Worm (Caenorhabditis elegans): Measurements from ENCODE around the gene F08H9.3.
A peak's percentile ranks its signal among the peaks of the same experiment; 100 is the strongest.

DNA sequence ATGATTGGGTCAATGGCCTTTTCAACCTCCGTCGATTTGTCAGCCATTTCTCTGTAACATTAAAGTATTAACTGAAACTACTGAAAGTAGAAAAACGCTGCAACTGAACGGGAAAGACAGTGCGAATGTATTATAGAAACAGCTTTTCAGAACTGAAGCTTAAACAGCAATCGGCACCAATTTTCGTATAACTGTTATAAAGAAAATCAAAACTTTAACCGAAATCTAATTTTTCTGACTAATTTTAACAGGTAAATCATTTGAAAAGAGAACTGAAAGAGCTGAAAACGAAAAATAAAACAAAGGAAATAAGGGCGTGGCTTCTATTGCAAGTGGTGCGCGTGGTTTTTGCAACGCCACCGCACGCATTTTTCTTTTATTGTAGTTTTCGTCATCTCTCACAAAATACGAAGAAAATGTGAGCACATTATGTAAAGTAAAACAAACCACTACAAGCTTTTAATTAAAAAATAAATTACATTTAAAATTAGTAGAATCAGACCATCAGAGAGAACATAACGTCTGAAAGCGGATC, 38.1 kb downstream of the F08H9.3 start, which contains the start of gene rrsr-1:
- TF ChIP-seq nfya-1 (tag; optimal IDR thresholded peaks at IDR 0.05): peak; percentile 44
- no peak for TF ChIP-seq ceh-18 (tag; optimal IDR thresholded peaks at IDR 0.05)
- TF ChIP-seq elt-2 (tag; optimal IDR thresholded peaks at IDR 0.05): peak; percentile 6
- no peak for TF ChIP-seq hlh-30 (tag; optimal IDR thresholded peaks at IDR 0.05; ENCODE audit: insufficient read depth)
- TF ChIP-seq ceh-9 (tag; optimal IDR thresholded peaks at IDR 0.05): no peak
- TF ChIP-seq pag-3 (tag; optimal IDR thresholded peaks at IDR 0.05; ENCODE audit: borderline replicate concordance): no peak
- no peak for TF ChIP-seq dve-1 (tag; optimal IDR thresholded peaks at IDR 0.05)
- TF ChIP-seq unc-3 (GFP tag; conservative IDR thresholded peaks at IDR 0.05): no peak
- no peak for TF ChIP-seq unc-3 (tag; optimal IDR thresholded peaks at IDR 0.05)
- TF ChIP-seq fkh-10 (GFP tag; optimal IDR thresholded peaks at IDR 0.05): no peak
- no peak for TF ChIP-seq pha-4 (tag; optimal IDR thresholded peaks at IDR 0.05)

Data from whole organism, late embryonic.